Worm (Caenorhabditis elegans) whole organism, L1 larva: ENCODE measurements around the gene faah-5.

ENCODE experiments used
- ces-1 ChIP-seq: fragments of 150-350 bp; optimal IDR thresholded peaks from 2 replicates; lab custom pipeline; 2014; ENCODE audit warnings: missing biosample characterization, missing genetic modification reagents, missing genetic modification characterization
- lin-15B ChIP-seq: fragments of 150-350 bp; sonication (generic microtip); optimal IDR thresholded peaks from 3 replicates; lab custom pipeline; 2014; ENCODE audit warnings: missing biosample characterization, missing genetic modification characterization

DNA sequence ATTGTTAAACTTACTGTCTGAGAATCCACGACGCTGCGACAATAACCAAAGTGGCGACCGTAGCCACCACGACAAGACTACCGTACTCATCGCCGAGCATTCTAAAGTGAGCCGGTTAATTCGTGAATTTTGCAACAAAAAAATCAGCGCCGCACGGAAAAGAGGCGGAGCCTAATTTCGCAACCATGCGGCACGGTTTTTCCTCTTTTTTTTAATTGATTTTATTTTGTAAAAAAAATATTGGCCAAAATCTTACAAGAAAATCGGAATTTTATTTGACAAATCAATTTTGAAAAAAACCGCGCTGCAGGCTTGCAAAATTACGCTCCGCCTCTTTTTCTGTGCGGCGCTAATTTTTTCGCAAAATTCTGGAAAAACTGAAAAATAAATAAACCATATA lies 42.3 kb upstream of the faah-5 start, which contains the start of gene dolk-1:
- no peak for TF ChIP-seq ces-1 (GFP tag; lab: Kevin White, UChicago)
- TF ChIP-seq lin-15B (tag; lab: Kevin White, UChicago): no peak
